Worm (Caenorhabditis elegans) whole organism, L1 larva: Measurements from ENCODE around the gene fzr-1.

Experiments
- aly-2 ChIP-seq: fragments of 150-350 bp; optimal IDR thresholded peaks from 2 replicates; lab custom pipeline; 2014; ENCODE audit warnings: missing biosample characterization, missing genetic modification characterization
- ceh-8 ChIP-seq: fragments of 200-800 bp; sonication (Bioruptor generic); optimal IDR thresholded peaks from 2 replicates; lab custom pipeline; 2018; ENCODE audit warnings: mild to moderate bottlenecking, missing genetic modification characterization, moderate library complexity, missing compliant biosample characterization
- egl-27 ChIP-seq, 2 experiments: fragments of 150-350 bp in 1 of 2; sonication (generic microtip); optimal IDR thresholded peaks; 3 replicates each; lab custom pipeline; 2017 to 2018; ENCODE audit warnings: missing biosample characterization in 2 of 2, missing genetic modification characterization in 2 of 2, missing genetic modification reagents in 2 of 2
- mep-1 ChIP-seq: fragments of 150-350 bp; optimal IDR thresholded peaks from 2 replicates; lab custom pipeline; 2014; ENCODE audit warnings: missing biosample characterization, missing genetic modification characterization
- nhr-237 ChIP-seq: fragments of 150-350 bp; optimal IDR thresholded peaks from 2 replicates; lab custom pipeline; 2014; ENCODE audit warnings: missing biosample characterization, missing genetic modification characterization
- unc-62 ChIP-seq: fragments of 150-350 bp; optimal IDR thresholded peaks from 2 replicates; lab custom pipeline; 2014; ENCODE audit warnings: missing biosample characterization, missing genetic modification reagents, missing genetic modification characterization
- unc-86 ChIP-seq: sonication (generic microtip); optimal IDR thresholded peaks from 2 replicates; lab custom pipeline; 2016; ENCODE audit warnings: missing genetic modification characterization, missing compliant biosample characterization

DNA sequence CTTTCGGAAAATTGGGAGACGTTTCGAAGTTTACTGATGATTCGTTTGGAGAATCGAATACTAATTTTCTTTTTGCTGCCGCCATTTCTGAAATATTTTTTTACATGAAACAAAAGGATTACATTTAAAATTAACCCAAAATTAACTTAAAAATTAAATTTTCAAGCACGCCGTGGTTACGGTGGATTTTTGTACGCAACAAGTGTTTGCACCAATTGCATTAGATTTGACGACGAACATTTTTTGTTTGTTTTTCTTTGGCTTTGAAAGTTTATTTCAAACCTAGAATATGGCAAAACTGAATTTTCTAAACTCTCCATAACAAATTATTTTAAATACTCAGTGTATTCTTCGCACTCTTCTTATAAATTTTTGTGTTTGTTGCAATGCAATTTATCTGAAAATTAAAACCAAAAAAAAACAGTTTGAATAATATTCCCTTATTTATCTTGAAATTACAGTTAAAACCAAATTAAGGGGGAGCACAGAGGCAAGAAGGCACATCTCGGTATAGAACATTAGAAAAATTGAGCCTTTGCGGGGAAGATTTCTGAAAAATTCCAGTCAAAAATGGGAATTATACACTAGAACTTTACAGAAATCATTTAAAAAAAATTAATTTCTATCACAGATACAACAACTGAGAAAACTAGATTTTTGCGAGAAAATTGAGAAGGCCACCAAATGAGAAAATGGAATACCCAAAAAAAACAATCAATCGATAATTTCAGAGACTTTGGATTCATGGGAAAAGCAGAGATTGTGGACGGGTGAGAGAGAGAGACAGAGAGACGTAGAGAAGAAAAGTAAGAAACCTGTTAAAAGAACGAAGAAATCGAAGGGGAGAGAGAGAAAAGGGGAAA lies 27.0 kb downstream of the fzr-1 start, which contains the start of gene hal-3:
- TF ChIP-seq egl-27 (tag; optimal IDR thresholded peaks at IDR 0.05; lab: Kevin White, UChicago) (no peak), unc-62 (GFP tag; lab: Kevin White, UChicago) (no peak), aly-2 (tag; lab: Kevin White, UChicago) (no peak), mep-1 (tag; lab: Kevin White, UChicago) (no peak), unc-86 (no peak), nhr-237 (tag; lab: Kevin White, UChicago) (no peak), ceh-8 (GFP tag; lab: Kevin White, UChicago) (no peak)
